Fruit fly (Drosophila melanogaster): ENCODE results near the gene CG45061.

- TF ChIP-seq psq (GFP tag; optimal IDR thresholded peaks at IDR 0.05): no peak
- TF ChIP-seq lola (GFP tag; optimal IDR thresholded peaks at IDR 0.05): no peak
- no peak for TF ChIP-seq brk (GFP tag; optimal IDR thresholded peaks at IDR 0.05)
- TF ChIP-seq foxo (GFP tag; optimal IDR thresholded peaks at IDR 0.05): no peak
- no peak for TF ChIP-seq usp (GFP tag; optimal IDR thresholded peaks at IDR 0.05)
- no peak for TF ChIP-seq rgr (GFP tag; optimal IDR thresholded peaks at IDR 0.05)
- TF ChIP-seq CG32264 (GFP tag; optimal IDR thresholded peaks at IDR 0.05): no peak
Measured at dm6 chrX:9911026-9911425, 39.5 kb upstream of the CG45061 start, which contains the start of gene CG1986.
